Worm (Caenorhabditis elegans): ENCODE measurements around the gene pup-2.

Gene pup-2

DNA sequence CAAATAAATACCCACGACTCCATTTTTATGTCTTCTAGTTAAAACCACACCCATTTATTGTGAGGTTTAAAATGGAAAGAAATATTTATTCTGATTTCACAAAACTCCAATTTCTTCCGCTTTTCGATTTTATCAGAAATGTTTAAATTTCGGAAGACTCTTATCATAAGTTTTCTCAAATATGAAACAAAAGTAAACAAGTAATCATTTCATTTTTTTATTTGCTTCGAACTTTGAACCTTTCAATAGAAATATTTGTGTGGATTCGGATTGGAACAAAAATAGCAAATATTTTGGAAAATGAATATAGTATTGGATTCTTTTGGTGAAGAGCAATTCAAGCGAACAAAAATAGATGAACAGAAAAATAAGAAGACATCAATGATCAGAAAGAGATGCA is 36.1 kb downstream of the pup-2 start:
- TF ChIP-seq snpc-4 (tag; optimal IDR thresholded peaks at IDR 0.05) (no peak), elt-3 (tag; optimal IDR thresholded peaks at IDR 0.05) (no peak), pha-4 (tag; optimal IDR thresholded peaks at IDR 0.05) (peak; percentile 91), fos-1 (tag; optimal IDR thresholded peaks at IDR 0.05) (no peak), zag-1 (tag; optimal IDR thresholded peaks at IDR 0.05) (no peak), nfya-1 (tag; optimal IDR thresholded peaks at IDR 0.05; ENCODE audit: insufficient read depth) (no peak), daf-12 (tag; optimal IDR thresholded peaks at IDR 0.05) (no peak)

- TF ChIP-seq pha-4 (tag; optimal IDR thresholded peaks at IDR 0.05) (peak; percentile 97), egl-27 (tag; optimal IDR thresholded peaks at IDR 0.05) (no peak)
Observed at ce11 chrIII:5222777-5223176, 37.1 kb downstream of the pup-2 start.

ce11 chrIII:5224908-5225307 is 39.2 kb downstream of the pup-2 start:
- TF ChIP-seq nhr-23 (tag; optimal IDR thresholded peaks at IDR 0.05) (peak; percentile 44), tbx-2 (tag; optimal IDR thresholded peaks at IDR 0.05) (no peak), fkh-10 (GFP tag; optimal IDR thresholded peaks at IDR 0.05) (no peak), nhr-43 (tag; optimal IDR thresholded peaks at IDR 0.05; ENCODE audit: poor library complexity, severe bottlenecking) (no peak), jun-1 (tag; optimal IDR thresholded peaks at IDR 0.05) (peak; percentile 44), elt-2 (tag; optimal IDR thresholded peaks at IDR 0.05) (peak; percentile 37), fos-1 (tag; optimal IDR thresholded peaks at IDR 0.05) (peak; percentile 10), zag-1 (tag; optimal IDR thresholded peaks at IDR 0.05) (no peak), ZK546.5 (tag; optimal IDR thresholded peaks at IDR 0.05) (no peak), egl-27 (tag; optimal IDR thresholded peaks at IDR 0.05) (peak; percentile 3), pqm-1 (tag; optimal IDR thresholded peaks at IDR 0.05) (peak; percentile 12), hmg-11 (tag; optimal IDR thresholded peaks at IDR 0.05) (no peak), ama-1 (optimal IDR thresholded peaks at IDR 0.05) (peak; percentile 20), nfya-1 (tag; optimal IDR thresholded peaks at IDR 0.05; ENCODE audit: insufficient read depth) (peak; percentile 28), nhr-12 (tag; optimal IDR thresholded peaks at IDR 0.05) (no peak), ceh-82 (tag; optimal IDR thresholded peaks at IDR 0.05) (no peak), mml-1 (tag; optimal IDR thresholded peaks at IDR 0.05) (no peak), pha-4 (tag; optimal IDR thresholded peaks at IDR 0.05) (peak; percentile 12)

DNA sequence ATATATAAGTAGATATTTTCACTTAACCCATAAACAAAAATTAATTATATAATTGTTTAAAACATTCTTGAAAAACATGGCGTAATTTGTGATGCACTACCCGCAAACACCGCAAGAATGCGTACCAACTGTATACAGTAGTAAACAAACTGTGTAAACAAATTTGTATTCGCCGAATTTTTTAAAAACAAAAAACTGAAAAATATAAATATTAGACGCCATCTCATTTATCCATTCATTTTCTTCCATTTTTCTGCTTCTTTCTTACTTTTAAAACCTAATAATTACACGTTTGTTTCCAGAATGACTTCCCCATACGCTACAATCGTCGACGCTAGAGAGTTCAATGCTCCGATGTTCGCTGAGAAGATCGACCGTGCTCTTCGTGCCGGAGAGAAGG is 39.6 kb downstream of the pup-2 start, which contains the start of gene nex-1:
Gene nex-1 (plus strand): TSS at position 301 of the 400 bp plus-strand sequence.
- TF ChIP-seq elt-2 (tag; optimal IDR thresholded peaks at IDR 0.05) = no peak
- TF ChIP-seq nhr-237 (tag; optimal IDR thresholded peaks at IDR 0.05) = no peak
- no peak for TF ChIP-seq nhr-77 (tag; optimal IDR thresholded peaks at IDR 0.05)
- no peak for TF ChIP-seq nhr-28 (tag; optimal IDR thresholded peaks at IDR 0.05)
- TF ChIP-seq pqm-1 (tag; optimal IDR thresholded peaks at IDR 0.05) = no peak
- TF ChIP-seq hmg-11 (tag; optimal IDR thresholded peaks at IDR 0.05) = no peak
- no peak for TF ChIP-seq nhr-67 (tag; optimal IDR thresholded peaks at IDR 0.05)
- no peak for TF ChIP-seq ceh-82 (tag; optimal IDR thresholded peaks at IDR 0.05)
- no peak for TF ChIP-seq pha-4 (tag; optimal IDR thresholded peaks at IDR 0.05)
- no peak for TF ChIP-seq fkh-2 (tag; optimal IDR thresholded peaks at IDR 0.05)
- TF ChIP-seq ZK546.5 (tag; optimal IDR thresholded peaks at IDR 0.05) = no peak
- TF ChIP-seq mdl-1 (tag; optimal IDR thresholded peaks at IDR 0.05) = no peak
- no peak for TF ChIP-seq sea-2 (GFP tag; optimal IDR thresholded peaks at IDR 0.05)
- TF ChIP-seq ceh-16 (tag; optimal IDR thresholded peaks at IDR 0.05) = no peak
- TF ChIP-seq fos-1 (tag; optimal IDR thresholded peaks at IDR 0.05) = no peak
- no peak for TF ChIP-seq egl-27 (tag; optimal IDR thresholded peaks at IDR 0.05)
- TF ChIP-seq unc-39 (tag; optimal IDR thresholded peaks at IDR 0.05) = no peak
- TF ChIP-seq nhr-43 (tag; optimal IDR thresholded peaks at IDR 0.05; ENCODE audit: poor library complexity, severe bottlenecking) = no peak
- TF ChIP-seq elt-1 (tag; optimal IDR thresholded peaks at IDR 0.05) = no peak
- no peak for TF ChIP-seq zag-1 (tag; optimal IDR thresholded peaks at IDR 0.05)

DNA sequence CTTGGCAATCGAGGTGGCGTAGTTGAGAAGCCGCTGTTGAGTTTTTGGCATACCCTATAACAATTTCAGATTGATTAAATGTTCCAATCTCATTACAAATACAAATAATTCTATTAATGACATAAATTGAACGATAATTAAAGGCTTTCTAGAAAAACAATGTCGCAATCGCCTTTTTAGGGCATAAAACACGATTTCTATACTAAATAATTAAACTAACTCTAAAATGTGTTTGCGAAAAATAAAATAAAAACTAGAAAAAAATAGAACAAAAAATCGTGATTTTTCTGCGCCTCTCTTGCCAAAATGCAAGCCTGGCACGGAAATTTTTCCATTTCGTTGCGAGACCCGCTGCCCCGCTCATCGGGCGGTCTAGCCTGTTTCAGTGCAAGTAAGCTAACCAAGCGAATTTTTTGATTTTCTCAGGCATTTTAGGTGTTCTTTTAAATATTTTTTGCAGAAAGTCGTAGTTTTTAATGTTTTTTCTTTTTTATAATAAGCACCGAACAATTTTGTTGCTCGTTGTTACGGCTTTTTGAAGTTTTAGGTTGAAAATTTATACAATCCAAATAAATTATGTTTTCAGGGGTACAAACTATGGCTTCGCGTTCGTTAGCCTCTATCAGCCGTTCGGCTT is 42.2 kb downstream of the pup-2 start, which contains the start of the genes C34E10.12, C34E10.10 and atp-2:
Gene C34E10.12 (minus strand): TSS at position 51 of the 637 bp plus-strand sequence.
Gene C34E10.10 (minus strand): TSS at position 54 of the 637 bp plus-strand sequence.
Gene atp-2 (plus strand): TSS at position 587 of the 637 bp plus-strand sequence.
- TF ChIP-seq ztf-4 (tag; optimal IDR thresholded peaks at IDR 0.05) (peak; percentile 25), unc-62 (GFP tag; optimal IDR thresholded peaks at IDR 0.05) (no peak), nhr-43 (tag; optimal IDR thresholded peaks at IDR 0.05; ENCODE audit: poor library complexity, severe bottlenecking) (peak; percentile 80), nhr-237 (tag; optimal IDR thresholded peaks at IDR 0.05) (no peak), daf-12 (tag; optimal IDR thresholded peaks at IDR 0.05) (no peak), ceh-9 (tag; optimal IDR thresholded peaks at IDR 0.05) (no peak), lin-39 (tag; optimal IDR thresholded peaks at IDR 0.05) (peak; percentile 94), ceh-82 (tag; optimal IDR thresholded peaks at IDR 0.05) (peak; percentile 9), ceh-16 (tag; optimal IDR thresholded peaks at IDR 0.05) (no peak), mml-1 (tag; optimal IDR thresholded peaks at IDR 0.05) (no peak), sea-2 (GFP tag; optimal IDR thresholded peaks at IDR 0.05) (no peak), nhr-25 (tag; optimal IDR thresholded peaks at IDR 0.05) (peak; percentile 78), pha-4 (tag; optimal IDR thresholded peaks at IDR 0.05) (peak; percentile 97), nhr-67 (tag; optimal IDR thresholded peaks at IDR 0.05) (no peak), nhr-77 (tag; optimal IDR thresholded peaks at IDR 0.05) (no peak), aly-2 (tag; optimal IDR thresholded peaks at IDR 0.05) (no peak), fos-1 (tag; optimal IDR thresholded peaks at IDR 0.05) (no peak), skn-1 (tag; optimal IDR thresholded peaks at IDR 0.05) (peak; percentile 57), ceh-28 (tag; optimal IDR thresholded peaks at IDR 0.05) (no peak), ztf-11 (tag; optimal IDR thresholded peaks at IDR 0.05) (no peak), ZK546.5 (tag; optimal IDR thresholded peaks at IDR 0.05) (no peak), ama-1 (optimal IDR thresholded peaks at IDR 0.05) (peak; percentile 42), lin-15B (tag; optimal IDR thresholded peaks at IDR 0.05) (peak; percentile 95), snpc-4 (tag; optimal IDR thresholded peaks at IDR 0.05) (peak; percentile 40), nhr-11 (tag; optimal IDR thresholded peaks at IDR 0.05) (peak; percentile 30), elt-2 (tag; optimal IDR thresholded peaks at IDR 0.05) (peak; percentile 62)
